Fruit fly (Drosophila melanogaster) Kc167 (cell line): ENCODE data around the gene scpr-B.

Source experiments
- Myc ChIP-seq: fragments of >200 bp; optimal IDR thresholded peaks from 2 replicates; lab custom pipeline; 2017; ENCODE audit warnings: missing external identifiers
- Sin3A ChIP-seq: fragments of >200 bp; optimal IDR thresholded peaks from 2 replicates; lab custom pipeline; 2018; ENCODE audit warnings: missing external identifiers
- h ChIP-seq: fragments of >200 bp; optimal IDR thresholded peaks from 3 replicates; lab custom pipeline; 2018; ENCODE audit warnings: missing external identifiers
- insv ChIP-seq: fragments of >200 bp; optimal IDR thresholded peaks from 3 replicates; lab custom pipeline; 2018; ENCODE audit warnings: missing external identifiers
- psq ChIP-seq: fragments of >200 bp; optimal IDR thresholded peaks from 2 replicates; lab custom pipeline; 2017; ENCODE audit warnings: missing external identifiers
- ttk ChIP-seq: sonication (Bioruptor generic); optimal IDR thresholded peaks from 2 replicates; lab custom pipeline; 2017; ENCODE audit warnings: missing external identifiers

Gene scpr-B

DNA sequence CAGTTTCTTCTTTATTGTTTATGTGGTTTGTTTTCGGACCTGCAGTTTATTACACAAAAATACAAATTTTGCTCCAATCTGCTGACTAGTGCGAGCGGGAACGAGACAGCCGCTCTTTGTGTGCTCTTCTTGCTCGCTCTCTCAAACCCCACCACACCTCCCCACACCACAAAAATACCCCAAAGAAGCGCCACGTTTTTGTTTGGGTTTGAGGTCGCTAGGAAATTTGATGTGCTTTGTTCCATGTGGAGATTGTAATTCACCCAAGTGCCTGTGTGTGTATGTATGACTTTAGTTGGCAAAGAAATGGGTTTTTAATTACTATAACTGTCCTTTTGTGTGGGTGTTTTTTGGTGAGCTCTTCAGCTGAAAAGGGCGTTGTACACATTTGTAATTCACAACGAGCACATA is 42.7 kb downstream of the scpr-B start:
- TF ChIP-seq Sin3A (lab: Kevin White, UChicago) (no peak), ttk (no peak), h (no peak), psq (lab: Kevin White, UChicago) (no peak), Myc (lab: Kevin White, UChicago) (no peak), insv (lab: Kevin White, UChicago) (no peak)

DNA sequence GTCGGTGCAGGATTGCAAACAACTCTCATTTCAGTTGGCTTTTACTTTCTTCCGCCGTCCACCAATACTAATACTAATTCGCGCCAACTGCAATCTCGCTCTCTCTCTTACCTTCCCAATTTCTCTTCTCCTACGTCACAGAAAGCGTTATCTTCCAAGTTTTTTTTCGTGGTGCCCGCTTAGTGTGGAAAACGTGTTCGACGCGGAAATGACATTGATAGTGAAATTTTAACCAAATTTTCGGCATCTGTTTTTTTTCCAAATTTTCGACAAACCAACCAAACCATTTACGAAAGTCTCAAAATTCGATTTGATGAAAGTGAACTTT is 43.4 kb downstream of the scpr-B start, which contains the start of gene cu:
Gene cu (plus strand): TSS at position 204 of the 328 bp plus-strand sequence.
- TF ChIP-seq Sin3A (lab: Kevin White, UChicago) (no peak), psq (lab: Kevin White, UChicago) (no peak), Myc (lab: Kevin White, UChicago) (no peak), ttk (no peak), insv (lab: Kevin White, UChicago) (no peak), h (no peak)

DNA sequence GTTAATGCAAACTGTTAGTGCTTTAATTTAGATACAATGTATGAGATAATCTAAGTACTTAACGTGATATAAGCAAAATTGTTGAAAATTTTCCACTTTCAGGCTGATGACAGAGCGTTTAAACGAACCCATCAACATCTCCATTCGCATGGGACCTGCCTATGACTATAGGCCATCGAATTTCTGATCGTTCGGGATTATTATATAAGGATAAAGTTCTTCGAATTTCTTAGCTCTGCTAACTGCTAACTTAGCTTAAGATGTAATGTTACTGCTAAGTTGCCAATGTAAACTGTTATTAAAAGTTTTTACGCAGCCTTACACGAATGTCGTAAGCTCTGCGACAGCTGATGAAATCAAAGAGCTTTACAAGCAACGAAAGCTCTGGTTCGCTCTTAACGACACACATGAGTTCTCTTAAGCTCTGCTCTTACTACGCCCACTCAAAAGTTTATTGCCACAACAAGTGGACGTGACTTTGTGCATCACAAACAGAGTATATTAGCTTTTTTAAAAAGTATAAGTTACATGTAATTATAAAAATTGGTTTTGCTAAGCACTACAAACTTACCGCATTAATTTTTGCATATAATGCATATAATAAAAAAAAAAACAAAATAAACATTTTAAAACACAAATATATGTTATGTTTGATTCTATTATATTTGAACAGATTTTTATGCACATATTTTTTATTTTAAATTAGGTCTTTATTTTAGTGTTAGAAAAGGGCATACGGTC is 44.0 kb downstream of the scpr-B start:
- TF ChIP-seq ttk (no peak), psq (lab: Kevin White, UChicago) (no peak), h (no peak), insv (lab: Kevin White, UChicago) (no peak), Myc (lab: Kevin White, UChicago) (no peak), Sin3A (lab: Kevin White, UChicago) (no peak)

DNA sequence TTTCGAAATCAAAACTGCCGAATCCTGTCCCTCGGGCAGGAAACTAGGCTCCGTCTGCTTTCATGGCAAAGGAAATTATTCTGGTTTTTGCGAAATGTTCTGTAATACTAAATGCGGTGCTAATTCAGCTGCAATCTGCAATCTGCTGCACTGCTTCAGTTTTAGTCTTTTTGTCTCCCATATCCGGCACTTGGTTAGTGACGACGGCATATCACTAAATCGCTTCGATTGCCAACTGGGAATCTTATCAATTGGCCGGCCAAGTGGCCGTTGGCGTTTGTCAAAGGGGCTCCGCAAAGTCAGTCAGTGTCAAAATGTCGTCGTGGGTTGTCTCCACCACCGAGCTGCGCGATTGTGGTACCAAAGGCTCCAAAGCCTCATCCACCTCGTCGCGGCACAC is 45.0 kb downstream of the scpr-B start, which contains the start of gene CG18577:
Gene CG18577 (plus strand): TSS at position 301 of the 400 bp plus-strand sequence.
- TF ChIP-seq psq (lab: Kevin White, UChicago) (no peak), insv (lab: Kevin White, UChicago) (no peak), ttk (no peak), Myc (lab: Kevin White, UChicago) (no peak), Sin3A (lab: Kevin White, UChicago) (no peak), h (no peak)
